Worm (Caenorhabditis elegans): ENCODE data around the gene Y37D8A.6.

ce11 chrIII:12874606-12875066 lies 4.5 kb upstream of the Y37D8A.6 start, which contains the start of the genes mrg-1 and spcs-2:
- TF ChIP-seq dao-5 (tag; optimal IDR thresholded peaks at IDR 0.05) (no peak), him-1 (tag; optimal IDR thresholded peaks at IDR 0.05) (peak; percentile 59), W03F9.2 (tag; optimal IDR thresholded peaks at IDR 0.05) (peak; percentile 94)
